Worm (Caenorhabditis elegans) whole organism, L2 larva: ENCODE data around the gene nhr-15.
"Not testable (repeated sequence)": the region's sequence is repeated elsewhere in the genome, so short reads cannot be mapped to it uniquely, and the experiment has no call there.

Experiments used
- F13H6.1 ChIP-seq: sonication (generic microtip); optimal IDR thresholded peaks from 2 replicates; lab custom pipeline; 2016; ENCODE audit warnings: missing genetic modification characterization, missing compliant biosample characterization
- ama-1 ChIP-seq: fragments of 150-350 bp; optimal IDR thresholded peaks from 2 replicates; lab custom pipeline; 2018; ENCODE audit warnings: inconsistent platforms
- ceh-16 ChIP-seq: fragments of 150-350 bp; optimal IDR thresholded peaks from 2 replicates; lab custom pipeline; 2014; ENCODE audit warnings: missing biosample characterization, missing genetic modification characterization
- lin-11 ChIP-seq: fragments of 150-350 bp; sonication (generic microtip); optimal IDR thresholded peaks from 2 replicates; lab custom pipeline; 2014; ENCODE audit warnings: missing biosample characterization, missing genetic modification characterization, inconsistent platforms, mixed read lengths
- lin-13 ChIP-seq: fragments of 150-350 bp; optimal IDR thresholded peaks from 2 replicates; lab custom pipeline; 2014; ENCODE audit warnings: missing biosample characterization, missing genetic modification reagents, missing genetic modification characterization
- lin-39 ChIP-seq: fragments of 150-350 bp; optimal IDR thresholded peaks from 2 replicates; lab custom pipeline; 2014; ENCODE audit warnings: missing biosample characterization, missing genetic modification reagents, missing genetic modification characterization
- nhr-23 ChIP-seq: fragments of 150-350 bp; optimal IDR thresholded peaks from 2 replicates; lab custom pipeline; 2014; ENCODE audit warnings: missing biosample characterization, missing genetic modification reagents, missing genetic modification characterization
- nhr-237 ChIP-seq: fragments of 150-350 bp; optimal IDR thresholded peaks from 2 replicates; lab custom pipeline; 2014; ENCODE audit warnings: missing biosample characterization, missing genetic modification characterization
- skn-1 ChIP-seq: sonication (generic microtip); optimal IDR thresholded peaks from 2 replicates; lab custom pipeline; 2017; ENCODE audit warnings: missing biosample characterization, missing genetic modification characterization
- sma-9 ChIP-seq, 2 experiments: fragments of 150-350 bp in 1 of 2; sonication (generic microtip) in 1 of 2; optimal IDR thresholded peaks; 2 replicates each; lab custom pipeline; 2014 to 2016; ENCODE audit warnings: missing genetic modification characterization in 2 of 2, mild to moderate bottlenecking in 1 of 2, missing biosample characterization in 1 of 2, missing compliant biosample characterization in 1 of 2, missing genetic modification reagents in 1 of 2, moderate library complexity in 1 of 2
- snpc-4 ChIP-seq: fragments of 150-350 bp; optimal IDR thresholded peaks from 2 replicates; lab custom pipeline; 2014; ENCODE audit warnings: missing biosample characterization, missing genetic modification characterization
- unc-55 ChIP-seq: fragments of 150-350 bp; sonication (generic microtip); optimal IDR thresholded peaks from 3 replicates; lab custom pipeline; 2014; ENCODE audit warnings: missing biosample characterization, missing genetic modification reagents, missing genetic modification characterization

- not testable (repeated sequence) for TF ChIP-seq skn-1 (tag; lab: Kevin White, UChicago); unc-55 (GFP tag; lab: Kevin White, UChicago); lin-13; lin-11 (tag; lab: Kevin White, UChicago); ama-1 (lab: Kevin White, UChicago); lin-39 (tag; lab: Kevin White, UChicago); ceh-16 (tag; lab: Kevin White, UChicago); sma-9 (GFP tag; optimal IDR thresholded peaks at IDR 0.05; lab: Kevin White, UChicago); sma-9 (tag; optimal IDR thresholded peaks at IDR 0.05; lab: Kevin White, UChicago); nhr-23 (tag; lab: Kevin White, UChicago); F13H6.1 (tag; lab: Kevin White, UChicago); nhr-237; snpc-4 (tag; lab: Kevin White, UChicago)
Measured at ce11 chrV:265062-265963, 47.2 kb upstream of the nhr-15 start.
